Fruit fly (Drosophila melanogaster): ENCODE results near the gene NANS.
A peak's percentile ranks its signal among the peaks of the same experiment; 100 is the strongest.

The NANS gene

DNA sequence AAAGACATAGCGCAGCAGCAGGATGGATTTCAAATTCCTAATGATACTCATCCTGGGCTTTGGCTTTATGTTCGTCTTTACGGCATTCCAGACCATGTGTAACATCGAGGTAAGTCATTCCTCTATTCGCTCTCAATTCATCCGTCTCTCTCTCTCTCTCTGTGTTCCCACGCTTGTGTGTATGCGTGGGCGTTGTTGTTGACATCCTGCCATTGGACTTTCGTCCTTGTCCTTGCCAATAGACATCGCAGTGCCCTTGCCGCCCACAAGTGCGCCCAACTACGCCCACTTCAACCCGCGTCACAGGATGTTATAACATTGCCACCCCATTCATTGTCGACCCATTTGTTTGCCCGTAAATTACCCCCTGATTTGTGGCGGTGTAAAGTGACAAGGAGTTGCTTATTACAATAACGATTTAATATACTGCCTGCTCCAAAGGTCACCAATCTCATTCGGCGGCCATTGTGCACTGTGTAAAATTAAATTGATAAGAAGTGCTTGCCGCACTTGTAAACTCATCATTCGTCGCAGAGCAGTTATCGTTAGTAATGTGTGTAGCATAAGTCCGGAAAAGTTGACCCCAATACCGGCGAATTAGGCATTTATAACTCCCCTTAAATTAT is 23.4 kb downstream of the NANS start:
- TF ChIP-seq CG12768 (GFP tag; optimal IDR thresholded peaks at IDR 0.05) (no peak), Mnt (GFP tag; optimal IDR thresholded peaks at IDR 0.05) (no peak), CG7045 (GFP tag; optimal IDR thresholded peaks at IDR 0.05) (peak; percentile 1), toe (GFP tag; optimal IDR thresholded peaks at IDR 0.05) (no peak), kay (GFP tag; ENCODE audit: borderline replicate concordance) (no peak), Hr96 (GFP tag; optimal IDR thresholded peaks at IDR 0.05) (no peak), ovo (GFP tag; optimal IDR thresholded peaks at IDR 0.05) (no peak), CG7101 (tag; optimal IDR thresholded peaks at IDR 0.05) (no peak), bab1 (GFP tag; optimal IDR thresholded peaks at IDR 0.05) (no peak)

DNA sequence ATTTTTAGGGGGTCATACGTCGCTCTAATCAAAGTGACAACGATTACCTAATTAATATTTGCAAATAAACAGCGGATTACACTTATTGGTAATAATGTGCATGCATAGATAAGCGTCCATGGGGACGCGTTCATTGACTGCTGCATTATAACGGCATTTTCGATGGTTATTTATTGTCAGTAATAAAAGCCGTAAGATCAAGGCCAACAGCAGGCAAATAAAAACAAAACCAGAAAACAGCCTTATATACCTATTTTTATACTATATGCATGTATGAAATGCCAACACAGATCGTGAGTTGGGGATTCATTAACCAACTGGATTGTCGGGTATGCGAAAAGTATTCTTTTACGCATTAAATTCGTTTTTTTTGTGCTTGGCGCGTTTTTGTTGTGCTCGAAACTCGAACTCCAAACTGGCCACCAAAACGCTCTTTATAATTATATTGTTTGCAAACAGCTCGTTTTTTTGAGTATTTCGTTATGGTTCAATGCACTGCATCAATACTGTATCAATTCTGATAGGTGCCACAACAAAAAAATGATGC is 24.4 kb downstream of the NANS start:
- TF ChIP-seq pad (GFP tag; optimal IDR thresholded peaks at IDR 0.05) = no peak

DNA sequence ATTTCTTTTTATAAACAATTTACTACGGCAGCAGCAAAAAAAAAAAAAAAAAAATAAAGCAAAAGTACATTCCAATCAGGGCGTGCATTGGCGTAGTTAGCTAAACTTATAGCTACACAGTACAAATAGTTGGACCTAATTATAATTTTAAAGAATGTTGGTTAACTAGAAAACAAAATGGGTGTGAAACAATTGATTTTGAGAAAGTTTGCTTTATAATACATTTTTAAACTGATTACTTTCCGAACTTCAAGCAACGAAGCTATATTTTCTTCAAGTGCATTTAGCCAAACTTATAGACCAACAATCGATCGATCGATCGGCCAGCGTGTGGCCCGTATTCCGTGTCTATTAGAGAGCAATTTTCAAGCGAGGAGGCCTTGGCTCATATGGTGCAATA is 25.0 kb downstream of the NANS start:
- TF ChIP-seq CG14711 (tag; optimal IDR thresholded peaks at IDR 0.05) = peak; percentile 46
- no peak for TF ChIP-seq Crg-1 (GFP tag; optimal IDR thresholded peaks at IDR 0.05)
- TF ChIP-seq cnc (optimal IDR thresholded peaks at IDR 0.05) = no peak
- TF ChIP-seq CG11617 (GFP tag; optimal IDR thresholded peaks at IDR 0.05) = peak; percentile 4
- no peak for TF ChIP-seq Hr96 (GFP tag; optimal IDR thresholded peaks at IDR 0.05)
- TF ChIP-seq tj (GFP tag; optimal IDR thresholded peaks at IDR 0.05) = no peak
- TF ChIP-seq pad (GFP tag; optimal IDR thresholded peaks at IDR 0.05) = no peak
- TF ChIP-seq ovo (GFP tag; optimal IDR thresholded peaks at IDR 0.05) = no peak
- TF ChIP-seq CG12768 (GFP tag; optimal IDR thresholded peaks at IDR 0.05) = peak; percentile 66
- TF ChIP-seq CG7101 (tag; optimal IDR thresholded peaks at IDR 0.05) = peak; percentile 25
- TF ChIP-seq CG33017 (tag; optimal IDR thresholded peaks at IDR 0.05) = peak; percentile 39
- no peak for TF ChIP-seq toe (GFP tag; optimal IDR thresholded peaks at IDR 0.05)
- TF ChIP-seq CG1620 (GFP tag; optimal IDR thresholded peaks at IDR 0.05) = no peak
- peak; percentile 45 for TF ChIP-seq CG7045 (GFP tag; optimal IDR thresholded peaks at IDR 0.05)
- no peak for TF ChIP-seq CG5204 (GFP tag; optimal IDR thresholded peaks at IDR 0.05)
- TF ChIP-seq bab1 (GFP tag; optimal IDR thresholded peaks at IDR 0.05) = peak; percentile 60
- no peak for TF ChIP-seq Mnt (GFP tag; optimal IDR thresholded peaks at IDR 0.05)
- no peak for TF ChIP-seq Clk (GFP tag; optimal IDR thresholded peaks at IDR 0.05)
- no peak for TF ChIP-seq kay (GFP tag; ENCODE audit: borderline replicate concordance)
- no peak for TF ChIP-seq cic (GFP tag; optimal IDR thresholded peaks at IDR 0.05)

DNA sequence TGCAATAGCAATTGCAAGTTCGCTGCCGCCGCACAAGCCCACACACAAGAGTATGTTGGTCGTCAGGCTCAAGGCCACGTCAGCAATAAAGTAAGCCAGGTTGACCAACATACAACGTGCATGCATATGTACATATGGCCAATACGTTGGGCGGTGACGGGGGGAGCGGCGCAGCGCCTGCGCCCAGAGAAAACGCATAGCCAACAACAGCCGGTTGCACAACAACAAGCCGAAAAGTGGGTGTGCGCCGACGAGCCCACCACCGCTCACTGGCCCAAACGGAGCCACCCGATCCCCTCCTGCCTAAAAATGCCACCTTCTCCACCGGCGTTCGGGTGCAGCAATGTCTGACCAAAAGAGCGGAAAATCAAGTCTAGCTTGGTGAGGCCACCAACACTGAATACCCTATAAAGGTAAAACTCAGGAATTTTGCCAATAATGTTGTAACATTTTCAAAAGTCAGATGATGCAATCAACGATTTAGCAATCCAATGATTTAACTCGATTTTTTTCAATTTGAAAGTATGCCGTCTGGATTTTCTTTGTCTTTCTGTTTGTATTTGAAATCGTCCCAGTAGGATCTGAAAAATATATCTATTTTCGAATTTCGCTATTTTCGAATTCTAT is 25.6 kb downstream of the NANS start, which contains the start of gene CG5509:
TSS of gene CG5509 (plus strand) at position 577 of the 627 bp plus-strand sequence.
- TF ChIP-seq CG1620 (GFP tag; optimal IDR thresholded peaks at IDR 0.05) (no peak), tj (GFP tag; optimal IDR thresholded peaks at IDR 0.05) (peak; percentile 66), cic (GFP tag; optimal IDR thresholded peaks at IDR 0.05) (peak; percentile 12), Mnt (GFP tag; optimal IDR thresholded peaks at IDR 0.05) (no peak), ovo (GFP tag; optimal IDR thresholded peaks at IDR 0.05) (no peak)

DNA sequence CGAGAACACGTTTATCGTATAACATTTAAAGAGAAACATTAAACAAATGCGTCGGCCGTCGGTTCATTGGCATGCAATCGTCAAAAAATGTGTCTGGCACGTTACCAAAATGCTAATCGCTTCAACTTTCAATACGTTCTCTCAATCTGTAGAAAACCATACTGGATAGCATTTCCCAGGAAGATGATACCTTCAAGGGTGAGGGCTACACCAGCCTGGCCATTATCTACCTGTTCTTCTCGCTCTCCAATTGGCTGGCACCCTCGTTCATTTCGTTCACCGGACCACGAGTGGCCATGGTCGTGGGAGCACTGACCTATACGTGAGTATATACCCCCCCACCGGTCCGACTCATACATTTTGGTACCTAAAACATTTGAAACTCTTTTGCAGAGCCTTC is 28.1 kb downstream of the NANS start:
- TF ChIP-seq Mnt (GFP tag; optimal IDR thresholded peaks at IDR 0.05) (no peak), CG7101 (tag; optimal IDR thresholded peaks at IDR 0.05) (no peak), CG1620 (GFP tag; optimal IDR thresholded peaks at IDR 0.05) (no peak), ovo (GFP tag; optimal IDR thresholded peaks at IDR 0.05) (no peak), CG11617 (GFP tag; optimal IDR thresholded peaks at IDR 0.05) (no peak), CG14711 (tag; optimal IDR thresholded peaks at IDR 0.05) (no peak), bab1 (GFP tag; optimal IDR thresholded peaks at IDR 0.05) (no peak), pad (GFP tag; optimal IDR thresholded peaks at IDR 0.05) (no peak), cic (GFP tag; optimal IDR thresholded peaks at IDR 0.05) (no peak), CG33017 (tag; optimal IDR thresholded peaks at IDR 0.05) (no peak), toe (GFP tag; optimal IDR thresholded peaks at IDR 0.05) (no peak), CG5204 (GFP tag; optimal IDR thresholded peaks at IDR 0.05) (no peak), Clk (GFP tag; optimal IDR thresholded peaks at IDR 0.05) (no peak), CG7045 (GFP tag; optimal IDR thresholded peaks at IDR 0.05) (no peak)

DNA sequence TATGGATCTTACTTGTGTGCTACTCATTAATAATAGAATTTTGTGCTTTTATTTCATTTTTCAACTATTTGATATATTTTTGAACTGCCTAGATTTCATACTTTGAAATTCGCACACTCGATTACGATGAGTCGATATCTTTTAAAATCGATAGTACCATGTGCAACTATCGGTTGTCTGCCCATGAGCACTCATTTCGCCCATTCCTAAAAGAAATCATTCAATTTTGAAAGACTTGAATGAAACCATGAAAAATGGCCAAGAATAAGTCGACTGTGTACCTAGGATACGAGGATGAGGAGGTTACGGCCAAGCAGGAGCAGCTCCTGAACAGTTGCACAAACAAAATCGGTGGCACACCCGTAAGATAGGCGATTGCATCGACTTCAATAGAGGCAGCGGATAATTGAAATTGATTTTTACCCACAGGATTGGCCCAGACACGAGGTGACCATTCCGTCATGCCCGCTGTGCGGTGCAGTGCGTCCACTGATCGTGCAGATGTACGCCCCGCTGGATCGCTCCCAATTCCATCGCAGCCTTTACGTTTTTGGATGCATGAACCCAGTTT is 30.1 kb downstream of the NANS start, which contains the start of gene trus:
TSS of gene trus (plus strand) at position 204 of the 571 bp plus-strand sequence.
- TF ChIP-seq pad (GFP tag; optimal IDR thresholded peaks at IDR 0.05) (no peak), CG7101 (tag; optimal IDR thresholded peaks at IDR 0.05) (peak; percentile 10), CG5204 (GFP tag; optimal IDR thresholded peaks at IDR 0.05) (no peak), bab1 (GFP tag; optimal IDR thresholded peaks at IDR 0.05) (peak; percentile 64), Mnt (GFP tag; optimal IDR thresholded peaks at IDR 0.05) (peak; percentile 84), Crg-1 (GFP tag; optimal IDR thresholded peaks at IDR 0.05) (no peak)
